Fruit fly (Drosophila melanogaster) whole organism: ENCODE data around the gene shtd.

Experiments used
- CG8478 ChIP-seq: fragments of >200 bp; optimal IDR thresholded peaks from 2 replicates; lab custom pipeline; 2018; ENCODE audit warnings: inconsistent platforms
- Dll ChIP-seq: fragments of >200 bp; optimal IDR thresholded peaks from 2 replicates; lab custom pipeline; 2017
- psq ChIP-seq: fragments of >200 bp; optimal IDR thresholded peaks from 2 replicates; lab custom pipeline; 2017

DNA sequence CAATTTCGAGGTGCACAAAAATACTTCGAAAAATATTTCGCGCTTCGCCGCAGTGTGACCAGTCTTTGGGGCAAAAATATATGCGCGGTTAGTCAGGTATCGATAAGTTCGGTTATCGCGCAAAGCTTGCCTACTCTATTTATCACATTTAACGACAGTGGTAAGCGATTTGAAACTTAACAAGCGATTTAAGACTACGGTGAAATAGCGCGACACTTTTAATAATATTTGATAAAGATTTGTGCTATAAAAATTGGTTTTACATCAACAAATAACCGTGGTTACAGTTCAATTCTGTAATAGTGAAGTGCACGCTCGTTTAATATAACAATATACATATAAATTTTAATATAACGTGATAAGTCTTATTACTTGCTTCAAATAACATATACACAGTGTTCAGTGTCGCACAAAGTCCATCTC is 13.1 kb upstream of the shtd start, which contains the start of gene mh:
- TF ChIP-seq psq (lab: Kevin White, UChicago) = no peak
- no peak for TF ChIP-seq CG8478 (lab: Kevin White, UChicago)
- TF ChIP-seq Dll = no peak
